Fruit fly (Drosophila melanogaster) whole organism, prepupa: Measurements from ENCODE around the gene CG3638.

Source experiments
- Blimp-1 ChIP-seq: fragments of 200-800 bp; sonication (Bioruptor generic); optimal IDR thresholded peaks from 3 replicates; lab custom pipeline; 2017; ENCODE audit warnings: missing biosample characterization, missing genetic modification characterization, mild to moderate bottlenecking, moderate library complexity, missing genetic modification reagents
- CG10631 ChIP-seq: fragments of 200-800 bp; sonication (Bioruptor generic); optimal IDR thresholded peaks from 2 replicates; lab custom pipeline; 2016; ENCODE audit warnings: missing biosample characterization, missing genetic modification characterization
- CG11294 ChIP-seq: fragments of 200-800 bp; sonication (Bioruptor generic); IDR thresholded peaks from 2 replicates; pipeline ENCODE4 v1.3.6; 2022; ENCODE audit warnings: missing biosample characterization, missing genetic modification characterization
- CG11762 ChIP-seq: fragments of 200-800 bp; sonication (Bioruptor generic); optimal IDR thresholded peaks from 3 replicates; lab custom pipeline; 2016; ENCODE audit warnings: missing biosample characterization, missing genetic modification characterization; ENCODE audit not compliant: insufficient read depth
- CG11902 ChIP-seq: fragments of 200-800 bp; sonication (Bioruptor generic); optimal IDR thresholded peaks from 3 replicates; lab custom pipeline; 2016; ENCODE audit warnings: missing biosample characterization, missing genetic modification characterization
- CG15336 ChIP-seq: fragments of 200-800 bp; sonication (Bioruptor generic); IDR thresholded peaks from 2 replicates; pipeline ENCODE4 v1.3.6; 2022; ENCODE audit warnings: missing biosample characterization, missing genetic modification characterization
- CG1621 ChIP-seq: fragments of 200-800 bp; sonication (Bioruptor generic); optimal IDR thresholded peaks from 3 replicates; lab custom pipeline; 2018; ENCODE audit warnings: missing biosample characterization, mild to moderate bottlenecking, missing genetic modification characterization
- CG16779 ChIP-seq: fragments of 200-800 bp; sonication (Bioruptor generic); optimal IDR thresholded peaks from 3 replicates; lab custom pipeline; 2017; ENCODE audit warnings: missing biosample characterization, mild to moderate bottlenecking, missing genetic modification characterization
- CG3032 ChIP-seq: fragments of 200-800 bp; optimal IDR thresholded peaks from 2 replicates; lab custom pipeline; 2019; ENCODE audit warnings: missing biosample characterization, mild to moderate bottlenecking, missing genetic modification characterization, moderate library complexity
- CG32006 ChIP-seq: fragments of 200-800 bp; sonication (Bioruptor generic); optimal IDR thresholded peaks from 3 replicates; lab custom pipeline; 2017; ENCODE audit warnings: missing biosample characterization, mild to moderate bottlenecking, missing genetic modification characterization
- CG34406 ChIP-seq: fragments of 200-800 bp; sonication (Bioruptor generic); optimal IDR thresholded peaks from 3 replicates; lab custom pipeline; 2016; ENCODE audit warnings: missing biosample characterization, missing genetic modification characterization
- CG3919 ChIP-seq: fragments of 200-800 bp; sonication (Bioruptor generic); optimal IDR thresholded peaks from 3 replicates; lab custom pipeline; 2016; ENCODE audit warnings: missing biosample characterization, missing genetic modification characterization
- CG4318 ChIP-seq: fragments of 200-800 bp; sonication (Bioruptor generic); optimal IDR thresholded peaks from 3 replicates; lab custom pipeline; 2017; ENCODE audit warnings: missing biosample characterization, mild to moderate bottlenecking, missing genetic modification characterization
- CG6163 ChIP-seq: fragments of 200-800 bp; sonication (Bioruptor generic); IDR thresholded peaks from 3 replicates; pipeline ENCODE4 v1.3.6; 2022; ENCODE audit warnings: missing biosample characterization, missing genetic modification characterization
- CG6808 ChIP-seq: fragments of 200-800 bp; sonication (Bioruptor generic); optimal IDR thresholded peaks from 3 replicates; lab custom pipeline; 2017; ENCODE audit warnings: missing biosample characterization, missing genetic modification characterization, mild to moderate bottlenecking, moderate library complexity, missing genetic modification reagents
- CG7368 ChIP-seq: fragments of 200-800 bp; sonication (Bioruptor generic); optimal IDR thresholded peaks from 3 replicates; lab custom pipeline; 2016; ENCODE audit warnings: missing biosample characterization, missing genetic modification characterization
- CG8319 ChIP-seq: fragments of 200-800 bp; sonication (Bioruptor generic); optimal IDR thresholded peaks from 3 replicates; lab custom pipeline; 2016; ENCODE audit warnings: missing biosample characterization, missing genetic modification characterization
- CG8632 ChIP-seq: fragments of 200-800 bp; sonication (Bioruptor generic); optimal IDR thresholded peaks from 3 replicates; lab custom pipeline; 2016; ENCODE audit warnings: missing biosample characterization, missing genetic modification characterization
- CG9139 ChIP-seq: fragments of 200-800 bp; sonication (Bioruptor generic); optimal IDR thresholded peaks from 3 replicates; lab custom pipeline; 2017; ENCODE audit warnings: missing biosample characterization, mild to moderate bottlenecking, missing genetic modification characterization
- Eip75B ChIP-seq: fragments of 200-800 bp; sonication (Bioruptor generic); optimal IDR thresholded peaks from 3 replicates; lab custom pipeline; 2016; ENCODE audit warnings: missing biosample characterization, missing genetic modification characterization
- Eip78C ChIP-seq: fragments of 200-800 bp; sonication (Bioruptor generic); peaks from one replicate; lab custom pipeline; 2016; ENCODE audit warnings: missing biosample characterization, missing genetic modification characterization
- Ets96B ChIP-seq: fragments of 200-800 bp; optimal IDR thresholded peaks from 2 replicates; lab custom pipeline; 2019; ENCODE audit warnings: missing biosample characterization, mild to moderate bottlenecking, missing genetic modification characterization, moderate library complexity
- Gug ChIP-seq: fragments of 200-800 bp; sonication (Bioruptor generic); IDR thresholded peaks from 2 replicates; pipeline ENCODE4 v1.3.6; 2022; ENCODE audit warnings: missing biosample characterization, missing genetic modification characterization
- Hr38 ChIP-seq: sonication (Bioruptor generic); optimal IDR thresholded peaks from 2 replicates; lab custom pipeline; 2016; ENCODE audit warnings: missing biosample characterization, missing genetic modification characterization
- Hr39 ChIP-seq: fragments of 200-800 bp; sonication (Bioruptor generic); optimal IDR thresholded peaks from 2 replicates; lab custom pipeline; 2016; ENCODE audit warnings: missing biosample characterization, missing genetic modification characterization
- Lpt ChIP-seq: fragments of 200-800 bp; sonication (Bioruptor generic); optimal IDR thresholded peaks from 3 replicates; lab custom pipeline; 2016; ENCODE audit warnings: missing biosample characterization, missing genetic modification characterization
- Met ChIP-seq: fragments of 200-800 bp; sonication (Bioruptor generic); optimal IDR thresholded peaks from 3 replicates; lab custom pipeline; 2016; ENCODE audit warnings: missing biosample characterization, missing genetic modification characterization
- OdsH ChIP-seq: fragments of 200-800 bp; sonication (Bioruptor generic); optimal IDR thresholded peaks from 3 replicates; lab custom pipeline; 2016; ENCODE audit warnings: missing biosample characterization, missing genetic modification characterization
- Sox102F ChIP-seq: fragments of 200-800 bp; sonication (Bioruptor generic); optimal IDR thresholded peaks from 2 replicates; lab custom pipeline; 2016; ENCODE audit warnings: missing biosample characterization, mild to moderate bottlenecking, missing genetic modification characterization
- Sox14 ChIP-seq: fragments of 200-800 bp; sonication (Bioruptor generic); optimal IDR thresholded peaks from 3 replicates; lab custom pipeline; 2016; ENCODE audit warnings: missing biosample characterization, missing genetic modification characterization
- achi ChIP-seq: fragments of 200-800 bp; sonication (Bioruptor generic); optimal IDR thresholded peaks from 3 replicates; lab custom pipeline; 2016; ENCODE audit warnings: missing biosample characterization, missing genetic modification characterization
- dsx ChIP-seq: fragments of 200-800 bp; optimal IDR thresholded peaks from 3 replicates; lab custom pipeline; 2019; ENCODE audit warnings: missing biosample characterization, mild to moderate bottlenecking, missing genetic modification characterization, moderate library complexity; ENCODE audit not compliant: poor library complexity, severe bottlenecking
- eg ChIP-seq: fragments of 200-800 bp; sonication (Bioruptor generic); IDR thresholded peaks from 3 replicates; pipeline ENCODE4 v1.3.6; 2022; ENCODE audit warnings: missing biosample characterization, missing genetic modification characterization
- esn ChIP-seq: fragments of 200-800 bp; sonication (Bioruptor generic); optimal IDR thresholded peaks from 2 replicates; lab custom pipeline; 2016; ENCODE audit warnings: missing biosample characterization, mild to moderate bottlenecking, missing genetic modification characterization, moderate library complexity
- fkh ChIP-seq: fragments of 200-800 bp; sonication (Bioruptor generic); optimal IDR thresholded peaks from 3 replicates; lab custom pipeline; 2017; ENCODE audit warnings: missing biosample characterization, mild to moderate bottlenecking, missing genetic modification characterization, moderate library complexity
- lz ChIP-seq: fragments of 200-800 bp; sonication (Bioruptor generic); optimal IDR thresholded peaks from 3 replicates; lab custom pipeline; 2016; ENCODE audit warnings: missing biosample characterization, missing genetic modification characterization
- pdm3 ChIP-seq: fragments of 200-800 bp; sonication (Bioruptor generic); optimal IDR thresholded peaks from 3 replicates; lab custom pipeline; 2016; ENCODE audit warnings: missing biosample characterization, missing genetic modification characterization
- salr ChIP-seq, 2 experiments: fragments of 200-800 bp; sonication (Bioruptor generic); optimal IDR thresholded peaks; 3 replicates each; lab custom pipeline; 2016 to 2018; ENCODE audit warnings: missing biosample characterization in 2 of 2, missing genetic modification characterization in 2 of 2, mild to moderate bottlenecking in 1 of 2
- spab ChIP-seq: fragments of 200-800 bp; sonication (Bioruptor generic); optimal IDR thresholded peaks from 2 replicates; lab custom pipeline; 2017; ENCODE audit warnings: missing biosample characterization, mild to moderate bottlenecking, missing genetic modification characterization, missing genetic modification reagents
- svp ChIP-seq: fragments of 200-800 bp; sonication (Bioruptor generic); peaks from one replicate; lab custom pipeline; 2016; ENCODE audit warnings: missing biosample characterization, missing genetic modification characterization
- topi ChIP-seq: fragments of 200-800 bp; sonication (Bioruptor generic); optimal IDR thresholded peaks from 3 replicates; lab custom pipeline; 2016; ENCODE audit warnings: missing biosample characterization, missing genetic modification characterization
- vri ChIP-seq: fragments of 200-800 bp; sonication (Bioruptor generic); optimal IDR thresholded peaks from 3 replicates; lab custom pipeline; 2016; ENCODE audit warnings: missing biosample characterization, mild to moderate bottlenecking, missing genetic modification characterization

CG3638 gene

dm6 chrX:1278825-1279643 lies 42.5 kb upstream of the CG3638 start:
- TF ChIP-seq achi (GFP tag; lab: Kevin White, UChicago) = no peak
- TF ChIP-seq Blimp-1 = no peak
- no peak for TF ChIP-seq spab (GFP tag; lab: Kevin White, UChicago)
- TF ChIP-seq Gug (GFP tag; lab: Robert Waterston, UW) = no peak
- TF ChIP-seq CG3032 (tag; lab: Kevin White, UChicago) = no peak
- no peak for TF ChIP-seq esn (GFP tag; lab: Kevin White, UChicago)
- no peak for TF ChIP-seq CG9139 (GFP tag; lab: Kevin White, UChicago)
- TF ChIP-seq salr (GFP tag; optimal IDR thresholded peaks at IDR 0.05; lab: Kevin White, UChicago) = no peak
- no peak for TF ChIP-seq CG34406 (GFP tag; lab: Kevin White, UChicago)
- no peak for TF ChIP-seq Eip75B (GFP tag; lab: Kevin White, UChicago)
- TF ChIP-seq CG7368 = no peak
- peak; percentile 19 for TF ChIP-seq Eip78C (GFP tag; lab: Kevin White, UChicago)
- peak; percentile 16 for TF ChIP-seq CG32006 (GFP tag; lab: Kevin White, UChicago)
- no peak for TF ChIP-seq CG3919 (GFP tag; lab: Kevin White, UChicago)
- TF ChIP-seq CG8632 (GFP tag; lab: Kevin White, UChicago) = no peak
- no peak for TF ChIP-seq pdm3 (GFP tag; lab: Kevin White, UChicago)
- TF ChIP-seq topi (GFP tag; lab: Kevin White, UChicago) = no peak
- no peak for TF ChIP-seq Ets96B (tag; lab: Kevin White, UChicago)
- TF ChIP-seq CG16779 (tag; lab: Kevin White, UChicago) = no peak
- TF ChIP-seq Sox14 (GFP tag; lab: Kevin White, UChicago) = no peak
- peak; percentile 60 for TF ChIP-seq svp (GFP tag; lab: Kevin White, UChicago)

- TF ChIP-seq OdsH (no peak), dsx (GFP tag; lab: Kevin White, UChicago) (no peak), CG8319 (GFP tag; lab: Kevin White, UChicago) (no peak), achi (GFP tag; lab: Kevin White, UChicago) (no peak), CG34406 (GFP tag; lab: Kevin White, UChicago) (no peak), svp (GFP tag; lab: Kevin White, UChicago) (peak; percentile 78), CG15336 (GFP tag; lab: Robert Waterston, UW) (no peak), Lpt (no peak), CG3919 (GFP tag; lab: Kevin White, UChicago) (no peak), vri (GFP tag; lab: Kevin White, UChicago) (peak; percentile 29)
These were observed 41.0 kb upstream of the CG3638 start for dm6 chrX:1277528-1277883.

DNA sequence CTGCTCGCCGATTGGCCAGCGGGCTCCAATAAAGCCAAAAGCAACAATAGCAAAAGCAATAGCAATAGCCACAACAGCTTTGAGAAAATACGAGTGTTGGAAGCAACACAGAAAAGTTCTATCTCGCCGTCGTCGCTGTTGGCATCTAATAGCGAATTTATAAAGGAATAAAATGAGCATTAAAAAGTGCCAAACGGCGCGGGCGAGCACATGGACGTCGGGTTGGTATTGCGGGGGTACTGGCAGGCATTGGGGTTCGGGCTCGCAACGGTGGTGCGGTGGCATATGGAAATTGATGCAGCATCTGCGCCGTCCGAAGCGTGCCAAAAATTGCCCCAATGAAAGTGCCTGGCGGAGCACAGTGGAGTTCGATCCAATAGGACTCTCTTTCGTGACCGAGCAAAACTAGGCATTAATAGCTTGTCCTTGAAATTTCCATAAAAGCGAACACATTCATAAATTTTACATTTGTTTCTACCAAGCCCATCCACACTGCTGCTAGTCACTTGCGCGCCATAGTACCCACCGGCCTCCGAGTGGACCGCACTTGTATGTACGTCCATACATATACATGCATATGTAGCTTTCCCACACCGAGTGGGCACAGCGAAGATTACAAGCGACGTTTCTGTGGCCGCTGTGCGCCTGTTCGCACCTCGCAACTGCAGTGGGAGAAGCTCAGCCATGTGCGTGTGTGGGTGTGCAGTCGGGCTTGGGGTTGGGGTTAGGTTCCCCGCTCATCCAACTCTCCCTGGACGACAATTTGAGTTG lies 40.5 kb upstream of the CG3638 start:
- TF ChIP-seq CG4318 (peak; percentile 97), lz (GFP tag; lab: Kevin White, UChicago) (peak; percentile 93), svp (GFP tag; lab: Kevin White, UChicago) (peak; percentile 99), achi (GFP tag; lab: Kevin White, UChicago) (peak; percentile 94), Eip78C (GFP tag; lab: Kevin White, UChicago) (peak; percentile 98), Hr39 (GFP tag; lab: Kevin White, UChicago) (peak; percentile 95), salr (GFP tag; optimal IDR thresholded peaks at IDR 0.05; lab: Kevin White, UChicago) (peak; percentile 80 to 94), esn (GFP tag; lab: Kevin White, UChicago) (peak; percentile 93), CG9139 (GFP tag; lab: Kevin White, UChicago) (peak; percentile 76), CG16779 (tag; lab: Kevin White, UChicago) (peak; percentile 90), eg (GFP tag; lab: Robert Waterston, UW) (peak; percentile 99), CG11902 (GFP tag; lab: Kevin White, UChicago) (peak; percentile 92), Hr38 (peak; percentile 32), Eip75B (GFP tag; lab: Kevin White, UChicago) (peak; percentile 93), fkh (GFP tag; lab: Kevin White, UChicago) (peak; percentile 9), Met (GFP tag; lab: Kevin White, UChicago) (peak; percentile 94), CG1621 (tag; lab: Kevin White, UChicago) (peak; percentile 89), CG10631 (peak; percentile 93), CG6163 (peak; percentile 97), CG11294 (GFP tag; lab: Robert Waterston, UW) (peak; percentile 97), CG3032 (tag; lab: Kevin White, UChicago) (peak; percentile 83), spab (GFP tag; lab: Kevin White, UChicago) (peak; percentile 88), Ets96B (tag; lab: Kevin White, UChicago) (peak; percentile 86), CG11762 (GFP tag; lab: Kevin White, UChicago) (peak; percentile 91), CG34406 (GFP tag; lab: Kevin White, UChicago) (peak; percentile 94), vri (GFP tag; lab: Kevin White, UChicago) (peak; percentile 84), Lpt (peak; percentile 96), Sox102F (GFP tag; lab: Kevin White, UChicago) (peak; percentile 91), CG6808 (peak; percentile 85)
